Fruit fly (Drosophila melanogaster) whole organism, embryonic: ENCODE data around the gene CG42525.
A peak's percentile ranks its signal among the peaks of the same experiment; 100 is the strongest.

Experiments
- Ada2b ChIP-seq: fragments of 200-800 bp; sonication (Bioruptor generic); IDR thresholded peaks from 2 replicates; pipeline ENCODE4 v1.3.6; 2022; ENCODE audit warnings: missing biosample characterization, missing genetic modification characterization
- Antp ChIP-seq: fragments of 200-800 bp; sonication (Bioruptor generic); optimal IDR thresholded peaks from 3 replicates; lab custom pipeline; 2016; ENCODE audit warnings: missing biosample characterization, missing genetic modification characterization
- CG12155 ChIP-seq: fragments of 200-800 bp; sonication (Bioruptor generic); optimal IDR thresholded peaks from 3 replicates; lab custom pipeline; 2016; ENCODE audit warnings: missing biosample characterization, missing genetic modification characterization
- CG12219 ChIP-seq: fragments of 200-800 bp; sonication (Bioruptor generic); optimal IDR thresholded peaks from 3 replicates; lab custom pipeline; 2018; ENCODE audit warnings: missing biosample characterization, mild to moderate bottlenecking, missing genetic modification characterization
- CG12942 ChIP-seq: fragments of 200-800 bp; sonication (Bioruptor generic); optimal IDR thresholded peaks from 3 replicates; lab custom pipeline; 2016; ENCODE audit warnings: missing biosample characterization, missing genetic modification characterization
- CG13123 ChIP-seq: fragments of 200-800 bp; sonication (Bioruptor generic); optimal IDR thresholded peaks from 2 replicates; lab custom pipeline; 2016; ENCODE audit warnings: missing biosample characterization, missing genetic modification characterization
- CG14014 ChIP-seq: fragments of 200-800 bp; sonication (Bioruptor generic); IDR thresholded peaks from 2 replicates; pipeline ENCODE4 v1.3.6; 2022; ENCODE audit warnings: missing biosample characterization, missing genetic modification characterization
- CG18262 ChIP-seq: fragments of 200-800 bp; optimal IDR thresholded peaks from 3 replicates; lab custom pipeline; 2019; ENCODE audit warnings: missing biosample characterization, mild to moderate bottlenecking, missing genetic modification characterization, moderate library complexity
- CG2120 ChIP-seq: fragments of 200-800 bp; sonication (Bioruptor generic); optimal IDR thresholded peaks from 3 replicates; lab custom pipeline; 2016; ENCODE audit warnings: missing biosample characterization, missing genetic modification characterization
- CG2712 ChIP-seq: fragments of 200-800 bp; optimal IDR thresholded peaks from 3 replicates; lab custom pipeline; 2019; ENCODE audit warnings: missing biosample characterization, mild to moderate bottlenecking, missing genetic modification characterization, moderate library complexity
- CG31224 ChIP-seq: fragments of 200-800 bp; sonication (Bioruptor generic); IDR thresholded peaks from 2 replicates; pipeline ENCODE4 v1.3.6; 2022; ENCODE audit warnings: missing biosample characterization, missing genetic modification characterization
- CG31441 ChIP-seq: fragments of 200-800 bp; sonication (Bioruptor generic); IDR thresholded peaks from 2 replicates; pipeline ENCODE4 v1.3.6; 2022; ENCODE audit warnings: missing biosample characterization, missing genetic modification characterization
- CG32772 ChIP-seq: fragments of 200-800 bp; sonication (Bioruptor generic); IDR thresholded peaks from 2 replicates; pipeline ENCODE4 v1.3.6; 2022; ENCODE audit warnings: missing biosample characterization, missing genetic modification characterization
- CG4424 ChIP-seq: fragments of 200-800 bp; sonication (Bioruptor generic); optimal IDR thresholded peaks from 3 replicates; lab custom pipeline; 2016; ENCODE audit warnings: missing biosample characterization, missing genetic modification characterization
- CG4730 ChIP-seq: fragments of 200-800 bp; sonication (Bioruptor generic); IDR thresholded peaks from 2 replicates; pipeline ENCODE4 v1.3.6; 2022; ENCODE audit warnings: missing biosample characterization, missing genetic modification characterization
- CG5180 ChIP-seq: fragments of 200-800 bp; sonication (Bioruptor generic); optimal IDR thresholded peaks from 3 replicates; lab custom pipeline; 2017; ENCODE audit warnings: missing biosample characterization, missing genetic modification characterization, mild to moderate bottlenecking, moderate library complexity, missing genetic modification reagents
- CG6254 ChIP-seq: fragments of 200-800 bp; sonication (Bioruptor generic); optimal IDR thresholded peaks from 3 replicates; lab custom pipeline; 2017; ENCODE audit warnings: mild to moderate bottlenecking, missing biosample characterization, missing genetic modification reagents, missing genetic modification characterization
- CG6272 ChIP-seq: fragments of 200-800 bp; sonication (Bioruptor generic); IDR thresholded peaks from 2 replicates; pipeline ENCODE4 v1.3.6; 2022; ENCODE audit warnings: missing biosample characterization, missing genetic modification characterization
- CG9932 ChIP-seq: fragments of 200-800 bp; sonication (Bioruptor generic); IDR thresholded peaks from 2 replicates; pipeline ENCODE4 v1.3.6; 2022; ENCODE audit warnings: missing biosample characterization, missing genetic modification characterization
- CkIIα-i1 ChIP-seq: fragments of 200-800 bp; sonication (Bioruptor generic); IDR thresholded peaks from 2 replicates; pipeline ENCODE4 v1.3.6; 2022; ENCODE audit warnings: missing biosample characterization, missing genetic modification characterization
- Dip2 ChIP-seq: fragments of 200-800 bp; sonication (Bioruptor generic); IDR thresholded peaks from 2 replicates; pipeline ENCODE4 v1.3.6; 2022; ENCODE audit warnings: missing biosample characterization, missing genetic modification characterization
- Elba2 ChIP-seq: fragments of 200-800 bp; sonication (Bioruptor generic); optimal IDR thresholded peaks from 3 replicates; lab custom pipeline; 2016; ENCODE audit warnings: missing biosample characterization, missing genetic modification characterization
- Nf-YA ChIP-seq: fragments of 200-800 bp; sonication (Bioruptor generic); IDR thresholded peaks from 2 replicates; pipeline ENCODE4 v1.3.6; 2022; ENCODE audit warnings: missing biosample characterization, missing genetic modification characterization
- Pdp1 ChIP-seq, 2 experiments: fragments of 200-800 bp; sonication (Bioruptor generic); optimal IDR thresholded peaks; 3 replicates each; lab custom pipeline; 2016; ENCODE audit warnings: missing biosample characterization in 2 of 2, missing genetic modification characterization in 2 of 2, mild to moderate bottlenecking in 1 of 2, moderate library complexity in 1 of 2
- Sox102F ChIP-seq: fragments of 200-800 bp; sonication (Bioruptor generic); optimal IDR thresholded peaks from 2 replicates; lab custom pipeline; 2018; ENCODE audit warnings: missing biosample characterization, mild to moderate bottlenecking, missing genetic modification characterization, moderate library complexity
- Spps ChIP-seq: fragments of 200-800 bp; sonication (Bioruptor generic); optimal IDR thresholded peaks from 2 replicates; lab custom pipeline; 2018; ENCODE audit warnings: missing biosample characterization, mild to moderate bottlenecking, missing genetic modification characterization
- Sry-δ ChIP-seq: fragments of 200-800 bp; sonication (Bioruptor generic); optimal IDR thresholded peaks from 2 replicates; lab custom pipeline; 2016; ENCODE audit warnings: missing biosample characterization, missing genetic modification characterization
- Xrp1 ChIP-seq: fragments of 200-800 bp; sonication (Bioruptor generic); IDR thresholded peaks from 2 replicates; pipeline ENCODE4 v1.3.6; 2022; ENCODE audit warnings: missing biosample characterization, missing genetic modification characterization
- al ChIP-seq: fragments of 200-800 bp; sonication (Bioruptor generic); IDR thresholded peaks from 2 replicates; pipeline ENCODE4 v1.3.6; 2022; ENCODE audit warnings: missing biosample characterization, missing genetic modification characterization
- az2 ChIP-seq: fragments of 200-800 bp; sonication (Bioruptor generic); optimal IDR thresholded peaks from 3 replicates; lab custom pipeline; 2016; ENCODE audit warnings: missing biosample characterization, missing genetic modification characterization
- br ChIP-seq: fragments of >200 bp; optimal IDR thresholded peaks from 2 replicates; lab custom pipeline; 2017
- btn ChIP-seq: fragments of 200-800 bp; sonication (Bioruptor generic); optimal IDR thresholded peaks from 2 replicates; lab custom pipeline; 2016; ENCODE audit warnings: missing biosample characterization, missing genetic modification characterization
- chn ChIP-seq: fragments of 200-800 bp; sonication (Bioruptor generic); optimal IDR thresholded peaks from 2 replicates; lab custom pipeline; 2016; ENCODE audit warnings: missing biosample characterization, missing genetic modification characterization
- corto ChIP-seq: fragments of 200-800 bp; sonication (Bioruptor generic); optimal IDR thresholded peaks from 2 replicates; lab custom pipeline; 2016; ENCODE audit warnings: missing biosample characterization, mild to moderate bottlenecking, missing genetic modification characterization, moderate library complexity
- croc ChIP-seq: fragments of 200-800 bp; sonication (Bioruptor generic); conservative IDR thresholded peaks from 3 replicates; pipeline ENCODE4 v1.3.6; 2022; ENCODE audit warnings: missing biosample characterization, missing genetic modification characterization
- da ChIP-seq: fragments of 200-800 bp; sonication (Bioruptor generic); optimal IDR thresholded peaks from 2 replicates; lab custom pipeline; 2016; ENCODE audit warnings: missing biosample characterization, missing genetic modification characterization
- emc ChIP-seq: fragments of 200-800 bp; sonication (Bioruptor generic); optimal IDR thresholded peaks from 2 replicates; lab custom pipeline; 2016; ENCODE audit warnings: missing biosample characterization, missing genetic modification characterization
- fd102C ChIP-seq: fragments of 200-800 bp; sonication (Bioruptor generic); optimal IDR thresholded peaks from 2 replicates; lab custom pipeline; 2018; ENCODE audit warnings: missing biosample characterization, mild to moderate bottlenecking, missing genetic modification characterization, moderate library complexity
- fu2 ChIP-seq: fragments of 200-800 bp; sonication (Bioruptor generic); optimal IDR thresholded peaks from 2 replicates; lab custom pipeline; 2016; ENCODE audit warnings: missing biosample characterization, missing genetic modification characterization
- gfzf ChIP-seq: fragments of 200-800 bp; sonication (Bioruptor generic); optimal IDR thresholded peaks from 2 replicates; lab custom pipeline; 2016; ENCODE audit warnings: missing biosample characterization, mild to moderate bottlenecking, missing genetic modification characterization, moderate library complexity
- kah ChIP-seq: fragments of 200-800 bp; sonication (Bioruptor generic); optimal IDR thresholded peaks from 2 replicates; lab custom pipeline; 2018; ENCODE audit warnings: missing biosample characterization, mild to moderate bottlenecking, missing genetic modification characterization
- ken ChIP-seq: fragments of 200-800 bp; sonication (Bioruptor generic); IDR thresholded peaks from 3 replicates; pipeline ENCODE4 v1.3.6; 2022; ENCODE audit warnings: missing biosample characterization, missing genetic modification characterization
- luna ChIP-seq: fragments of 200-800 bp; sonication (Bioruptor generic); optimal IDR thresholded peaks from 2 replicates; lab custom pipeline; 2016; ENCODE audit warnings: missing biosample characterization, missing genetic modification characterization
- pb ChIP-seq: fragments of 200-800 bp; sonication (Bioruptor generic); optimal IDR thresholded peaks from 3 replicates; lab custom pipeline; 2016; ENCODE audit warnings: missing biosample characterization, missing genetic modification characterization
- pzg ChIP-seq: fragments of 200-800 bp; sonication (Bioruptor generic); optimal IDR thresholded peaks from 3 replicates; lab custom pipeline; 2018; ENCODE audit warnings: missing biosample characterization, mild to moderate bottlenecking, missing genetic modification characterization, moderate library complexity
- scrt ChIP-seq: fragments of 200-800 bp; sonication (Bioruptor generic); optimal IDR thresholded peaks from 2 replicates; lab custom pipeline; 2018; ENCODE audit warnings: missing biosample characterization, mild to moderate bottlenecking, missing genetic modification characterization, moderate library complexity
- sim ChIP-seq: fragments of 200-800 bp; sonication (Bioruptor generic); IDR thresholded peaks from 2 replicates; pipeline ENCODE4 v1.3.6; 2022; ENCODE audit warnings: missing biosample characterization, missing genetic modification characterization
- sima ChIP-seq: fragments of 200-800 bp; sonication (Bioruptor generic); optimal IDR thresholded peaks from 2 replicates; lab custom pipeline; 2016; ENCODE audit warnings: missing biosample characterization, missing genetic modification characterization
- ssp ChIP-seq: fragments of 200-800 bp; sonication (Bioruptor generic); IDR thresholded peaks from 2 replicates; pipeline ENCODE4 v1.3.6; 2022; ENCODE audit warnings: missing biosample characterization, missing genetic modification characterization
- tap ChIP-seq: fragments of 200-800 bp; optimal IDR thresholded peaks from 3 replicates; lab custom pipeline; 2019; ENCODE audit warnings: missing biosample characterization, mild to moderate bottlenecking, missing genetic modification characterization, moderate library complexity
- toy ChIP-seq: fragments of 200-800 bp; sonication (Bioruptor generic); IDR thresholded peaks from 2 replicates; pipeline ENCODE4 v1.3.6; 2022; ENCODE audit warnings: missing biosample characterization, missing genetic modification characterization
- tx ChIP-seq: fragments of 200-800 bp; sonication (Bioruptor generic); optimal IDR thresholded peaks from 2 replicates; lab custom pipeline; 2016; ENCODE audit warnings: missing biosample characterization, missing genetic modification characterization
- zfh1 ChIP-seq: fragments of 200-800 bp; sonication (Bioruptor generic); IDR thresholded peaks from 3 replicates; pipeline ENCODE4 v1.3.6; 2022; ENCODE audit warnings: missing biosample characterization, missing genetic modification characterization

Gene CG42525

dm6 chr3L:3192912-3193311, 3.4 kb upstream of the CG42525 start, which contains the start of gene Hsp83 (continued):
- TF ChIP-seq CG18262 (tag; lab: Kevin White, UChicago) (peak; percentile 83), emc (GFP tag; lab: Kevin White, UChicago) (peak; percentile 90), Dip2 (GFP tag; lab: Robert Waterston, UW) (no peak), Elba2 (GFP tag; lab: Kevin White, UChicago) (peak; percentile 68), CG2712 (tag; lab: Kevin White, UChicago) (peak; percentile 87), luna (GFP tag; lab: Kevin White, UChicago) (peak; percentile 91), tx (GFP tag; lab: Kevin White, UChicago) (peak; percentile 81), pzg (GFP tag; lab: Kevin White, UChicago) (peak; percentile 76), CG4730 (GFP tag; lab: Robert Waterston, UW) (peak; percentile 77; the same call in 1 of the 2 replicates), CG12155 (GFP tag; lab: Kevin White, UChicago) (peak; percentile 74), CG12219 (peak; percentile 97), ken (GFP tag; lab: Robert Waterston, UW) (peak; percentile 92), pb (GFP tag; lab: Kevin White, UChicago) (peak; percentile 96), ssp (peak; percentile 65), fu2 (GFP tag; lab: Kevin White, UChicago) (peak; percentile 86), br (no peak), sima (GFP tag; lab: Kevin White, UChicago) (peak; percentile 92), sim (GFP tag; lab: Robert Waterston, UW) (peak; percentile 92), Pdp1 (GFP tag; optimal IDR thresholded peaks at IDR 0.05; lab: Kevin White, UChicago) (peak; percentile 89), Spps (tag; lab: Kevin White, UChicago) (peak; percentile 80), Xrp1 (peak; percentile 71), CG6272 (peak; percentile 56), zfh1 (GFP tag; lab: Robert Waterston, UW) (peak; percentile 97), chn (GFP tag; lab: Kevin White, UChicago) (peak; percentile 79), Ada2b (GFP tag; lab: Robert Waterston, UW) (peak; percentile 68; the same call in 1 of the 2 replicates), gfzf (GFP tag; lab: Kevin White, UChicago) (peak; percentile 23), Antp (GFP tag; lab: Kevin White, UChicago) (peak; percentile 90), Nf-YA (GFP tag; lab: Robert Waterston, UW) (peak; percentile 92), corto (peak; percentile 90), CG14014 (peak; percentile 90), CkIIα-i1 (GFP tag; lab: Robert Waterston, UW) (peak; percentile 26; the same call in 1 of the 2 replicates), scrt (GFP tag; lab: Kevin White, UChicago) (peak; percentile 98), CG6254 (GFP tag; lab: Kevin White, UChicago) (peak; percentile 95), CG13123 (GFP tag; lab: Kevin White, UChicago) (peak; percentile 77), CG9932 (GFP tag; lab: Robert Waterston, UW) (peak; percentile 84), kah (GFP tag; lab: Kevin White, UChicago) (peak; percentile 97), CG32772 (peak; percentile 84), CG31224 (peak; percentile 74), toy (GFP tag; lab: Robert Waterston, UW) (peak; percentile 78; the same call in 1 of the 2 replicates), CG2120 (peak; percentile 86), CG4424 (GFP tag; lab: Kevin White, UChicago) (peak; percentile 91), btn (GFP tag; lab: Kevin White, UChicago) (peak; percentile 94), CG31441 (GFP tag; lab: Robert Waterston, UW) (peak; percentile 91), CG12942 (peak; percentile 76), al (GFP tag; lab: Robert Waterston, UW) (peak; percentile 70), Sox102F (GFP tag; lab: Kevin White, UChicago) (no peak), croc (peak; percentile 46), da (GFP tag; lab: Kevin White, UChicago) (peak; percentile 88), az2 (GFP tag; lab: Kevin White, UChicago) (peak; percentile 83), Sry-δ (GFP tag; lab: Kevin White, UChicago) (no peak), fd102C (GFP tag; lab: Kevin White, UChicago) (peak; percentile 86), CG5180 (GFP tag; lab: Kevin White, UChicago) (peak; percentile 92), tap (tag; lab: Kevin White, UChicago) (peak; percentile 92)
